Worm (Caenorhabditis elegans) whole organism, young adult: ENCODE measurements around the gene noca-2.

ENCODE experiments used
- F39B2.1 ChIP-seq: fragments of 200-800 bp; sonication (Bioruptor generic); IDR thresholded peaks from 2 replicates; pipeline ENCODE4 v1.3.6; 2022; ENCODE audit warnings: missing genetic modification reagents, missing genetic modification characterization, missing compliant biosample characterization
- F57A8.1 ChIP-seq: fragments of 200-800 bp; sonication (Bioruptor generic); optimal IDR thresholded peaks from 2 replicates; lab custom pipeline; 2018; ENCODE audit warnings: mild to moderate bottlenecking, missing genetic modification characterization, moderate library complexity, missing compliant biosample characterization
- Y53G8AR.9 ChIP-seq: fragments of 200-800 bp; sonication (Bioruptor generic); conservative IDR thresholded peaks from 2 replicates; pipeline ENCODE4 v1.3.6; 2022; ENCODE audit warnings: missing genetic modification reagents, missing genetic modification characterization, missing compliant biosample characterization
- Y56A3A.18 ChIP-seq: fragments of 200-800 bp; sonication (Bioruptor generic); IDR thresholded peaks from 2 replicates; pipeline ENCODE4 v1.3.6; 2022; ENCODE audit warnings: missing genetic modification reagents, missing genetic modification characterization, missing compliant biosample characterization
- athp-1 ChIP-seq: sonication (generic microtip); optimal IDR thresholded peaks from 2 replicates; lab custom pipeline; 2017; ENCODE audit warnings: mild to moderate bottlenecking, missing genetic modification characterization, missing compliant biosample characterization
- attf-3 ChIP-seq: fragments of 200-800 bp; sonication (Bioruptor generic); conservative IDR thresholded peaks from 2 replicates; pipeline ENCODE4 v1.3.6; 2022; ENCODE audit warnings: missing genetic modification reagents, missing genetic modification characterization, missing compliant biosample characterization
- bed-2 ChIP-seq: fragments of 200-800 bp; sonication (Bioruptor generic); IDR thresholded peaks from 2 replicates; pipeline ENCODE4 v1.3.6; 2022; ENCODE audit warnings: missing genetic modification reagents, missing genetic modification characterization, missing compliant biosample characterization
- cebp-1 ChIP-seq, 2 experiments: fragments of 200-800 bp in 1 of 2; sonication (Bioruptor generic) in 1 of 2; sonication (generic microtip) in 1 of 2; IDR thresholded peaks in 1 of 2; optimal IDR thresholded peaks in 1 of 2; 2 replicates each; pipeline versions ENCODE4 v1.3.6 to Lab custom; 2017 to 2022; ENCODE audit warnings: missing compliant biosample characterization in 2 of 2, missing genetic modification characterization in 2 of 2, mild to moderate bottlenecking in 1 of 2, missing genetic modification reagents in 1 of 2, moderate library complexity in 1 of 2
- ceh-100 ChIP-seq: fragments of 200-800 bp; sonication (Bioruptor generic); IDR thresholded peaks from 2 replicates; pipeline ENCODE4 v1.3.6; 2022; ENCODE audit warnings: missing genetic modification reagents, missing genetic modification characterization, missing compliant biosample characterization
- ceh-79 ChIP-seq: sonication (generic microtip); optimal IDR thresholded peaks from 2 replicates; lab custom pipeline; 2017; ENCODE audit warnings: mild to moderate bottlenecking, missing genetic modification characterization, missing compliant biosample characterization
- ceh-91 ChIP-seq: fragments of 200-800 bp; sonication (Bioruptor generic); IDR thresholded peaks from 2 replicates; pipeline ENCODE4 v1.3.6; 2022; ENCODE audit warnings: missing genetic modification reagents, missing genetic modification characterization, missing compliant biosample characterization
- dpl-1 ChIP-seq: fragments of 150-350 bp; optimal IDR thresholded peaks from 2 replicates; lab custom pipeline; 2014; ENCODE audit warnings: missing biosample characterization, missing genetic modification reagents, missing genetic modification characterization
- ekl-4 ChIP-seq: fragments of 200-800 bp; sonication (Bioruptor generic); IDR thresholded peaks from 2 replicates; pipeline ENCODE4 v1.3.6; 2022; ENCODE audit warnings: missing genetic modification reagents, missing genetic modification characterization, missing compliant biosample characterization
- him-1 ChIP-seq: sonication (generic microtip); optimal IDR thresholded peaks from 2 replicates; lab custom pipeline; 2016; ENCODE audit warnings: missing genotype, missing genetic modification reagents, missing genetic modification characterization, missing compliant biosample characterization
- hlh-12 ChIP-seq: sonication (generic microtip); optimal IDR thresholded peaks from 2 replicates; lab custom pipeline; 2016; ENCODE audit warnings: missing genetic modification characterization, missing compliant biosample characterization
- hlh-26 ChIP-seq: fragments of 200-800 bp; sonication (Bioruptor generic); conservative IDR thresholded peaks from 2 replicates; pipeline ENCODE4 v1.3.6; 2022; ENCODE audit warnings: missing genetic modification reagents, missing genetic modification characterization, missing compliant biosample characterization
- hmg-20 ChIP-seq: fragments of 200-800 bp; sonication (Bioruptor generic); IDR thresholded peaks from 2 replicates; pipeline ENCODE4 v1.3.6; 2022; ENCODE audit warnings: missing genetic modification reagents, missing genetic modification characterization, missing compliant biosample characterization
- let-607 ChIP-seq, 2 experiments: fragments of 200-800 bp in 1 of 2; sonication (Bioruptor generic) in 1 of 2; sonication (generic microtip) in 1 of 2; optimal IDR thresholded peaks; 2 replicates each; lab custom pipeline; 2016 to 2018; ENCODE audit warnings: mild to moderate bottlenecking in 2 of 2, missing compliant biosample characterization in 2 of 2, missing genetic modification characterization in 2 of 2, moderate library complexity in 2 of 2, missing genotype in 1 of 2
- lin-35 ChIP-seq, 3 experiments: fragments of 150-350 bp in 2 of 3; sonication (generic microtip) in 1 of 3; optimal IDR thresholded peaks; 2 replicates each; lab custom pipeline; 2014 to 2018; ENCODE audit warnings: missing biosample characterization in 3 of 3, missing genetic modification characterization in 3 of 3, missing genetic modification reagents in 3 of 3
- lsy-27 ChIP-seq: sonication (generic microtip); optimal IDR thresholded peaks from 2 replicates; lab custom pipeline; 2017; ENCODE audit warnings: missing genetic modification characterization, mild to moderate bottlenecking, missing compliant biosample characterization, antibody characterized with exemption, missing genotype, borderline replicate concordance; ENCODE audit not compliant: insufficient read depth
- madf-3 ChIP-seq: fragments of 200-800 bp; sonication (Bioruptor generic); IDR thresholded peaks from 2 replicates; pipeline ENCODE4 v1.3.6; 2022; ENCODE audit warnings: missing genetic modification reagents, missing genetic modification characterization, missing compliant biosample characterization
- madf-6 ChIP-seq: fragments of 200-800 bp; sonication (Bioruptor generic); IDR thresholded peaks from 2 replicates; pipeline ENCODE4 v1.3.6; 2022; ENCODE audit warnings: missing genetic modification reagents, missing genetic modification characterization, missing compliant biosample characterization
- mel-28 ChIP-seq: sonication (generic microtip); optimal IDR thresholded peaks from 2 replicates; lab custom pipeline; 2016; ENCODE audit warnings: borderline replicate concordance, mild to moderate bottlenecking, missing genetic modification characterization, missing compliant biosample characterization
- mes-4 ChIP-seq: sonication (generic microtip); optimal IDR thresholded peaks from 2 replicates; lab custom pipeline; 2016; ENCODE audit warnings: missing genotype, missing genetic modification characterization, missing compliant biosample characterization
- mxl-1 ChIP-seq: sonication (generic microtip); optimal IDR thresholded peaks from 2 replicates; lab custom pipeline; 2016; ENCODE audit warnings: missing genetic modification characterization, missing compliant biosample characterization
- nfya-1 ChIP-seq: sonication (generic microtip); optimal IDR thresholded peaks from 2 replicates; lab custom pipeline; 2017; ENCODE audit warnings: antibody characterized with exemption, missing compliant biosample characterization, missing genetic modification characterization, borderline replicate concordance; ENCODE audit not compliant: insufficient read depth
- nfya-2 ChIP-seq: fragments of 200-800 bp; sonication (Bioruptor generic); IDR thresholded peaks from 2 replicates; pipeline ENCODE4 v1.3.6; 2022; ENCODE audit warnings: missing genetic modification reagents, missing genetic modification characterization, missing compliant biosample characterization
- nhr-120 ChIP-seq: fragments of 200-800 bp; sonication (Bioruptor generic); IDR thresholded peaks from 2 replicates; pipeline ENCODE4 v1.3.6; 2022; ENCODE audit warnings: missing genetic modification characterization, missing compliant biosample characterization
- nhr-80 ChIP-seq: sonication (generic microtip); optimal IDR thresholded peaks from 2 replicates; lab custom pipeline; 2016; ENCODE audit warnings: missing genetic modification characterization, missing compliant biosample characterization
- nhr-90 ChIP-seq: sonication (generic microtip); optimal IDR thresholded peaks from 2 replicates; lab custom pipeline; 2016; ENCODE audit warnings: missing genotype, mild to moderate bottlenecking, missing genetic modification characterization, missing compliant biosample characterization
- pha-4 ChIP-seq: fragments of 150-350 bp; sonication (generic microtip); optimal IDR thresholded peaks from 2 replicates; lab custom pipeline; 2014; ENCODE audit warnings: missing biosample characterization, missing genetic modification reagents, missing genetic modification characterization
- snpc-1.3 ChIP-seq: sonication (generic microtip); optimal IDR thresholded peaks from 2 replicates; lab custom pipeline; 2017; ENCODE audit warnings: missing genetic modification characterization, mild to moderate bottlenecking, missing compliant biosample characterization, antibody characterized with exemption, moderate library complexity, missing genotype, missing genetic modification reagents; ENCODE audit not compliant: insufficient read depth
- snpc-3.4 ChIP-seq: sonication (generic microtip); optimal IDR thresholded peaks from 2 replicates; lab custom pipeline; 2017; ENCODE audit warnings: missing genetic modification characterization, mild to moderate bottlenecking, missing compliant biosample characterization, antibody characterized with exemption, moderate library complexity, missing genotype, missing genetic modification reagents
- snpc-4 ChIP-seq, 5 experiments: fragments of 150-350 bp in 1 of 5; sonication (generic microtip) in 4 of 5; optimal IDR thresholded peaks; 2 replicates each; lab custom pipeline; 2014 to 2018; ENCODE audit warnings: missing genetic modification characterization in 5 of 5, missing biosample characterization in 3 of 5, antibody characterized with exemption in 2 of 5, mild to moderate bottlenecking in 2 of 5, missing compliant biosample characterization in 2 of 5, missing genotype in 2 of 5, moderate library complexity in 2 of 5, missing genetic modification reagents in 1 of 5
- xnd-1 ChIP-seq: sonication (generic microtip); optimal IDR thresholded peaks from 2 replicates; lab custom pipeline; 2016; ENCODE audit warnings: missing genotype, missing genetic modification reagents, missing genetic modification characterization, missing compliant biosample characterization
- zfh-2 ChIP-seq: fragments of 200-800 bp; sonication (Bioruptor generic); conservative IDR thresholded peaks from 2 replicates; pipeline ENCODE4 v1.3.6; 2022; ENCODE audit warnings: missing genetic modification reagents, missing genetic modification characterization, missing compliant biosample characterization
- ztf-26 ChIP-seq: sonication (generic microtip); optimal IDR thresholded peaks from 2 replicates; lab custom pipeline; 2017; ENCODE audit warnings: missing genetic modification characterization, missing compliant biosample characterization

Gene noca-2

ce11 chrX:11684261-11684660 lies 17.3 kb downstream of the noca-2 start, which contains the start of gene hnd-1:
Gene hnd-1, plus strand, starts transcription at chrX:11684561.
- TF ChIP-seq hmg-20 (GFP tag; lab: Robert Waterston, UW) (no peak), ceh-100 (no peak), ceh-79 (no peak), F57A8.1 (no peak), Y56A3A.18 (GFP tag; lab: Robert Waterston, UW) (no peak), zfh-2 (GFP tag; lab: Robert Waterston, UW) (no peak), mxl-1 (tag; lab: Kevin White, UChicago) (no peak), nhr-90 (tag; lab: Kevin White, UChicago) (no peak), cebp-1 (GFP tag; IDR thresholded peaks at IDR 0.05; lab: Robert Waterston, UW) (no peak), cebp-1 (tag; optimal IDR thresholded peaks at IDR 0.05; lab: Kevin White, UChicago) (no peak), lin-35 (GFP tag; optimal IDR thresholded peaks at IDR 0.05; lab: Kevin White, UChicago) (no peak), Y53G8AR.9 (GFP tag; lab: Robert Waterston, UW) (no peak), snpc-1.3 (no peak), madf-6 (GFP tag; lab: Robert Waterston, UW) (no peak), him-1 (tag; lab: Kevin White, UChicago) (no peak), pha-4 (tag; lab: Kevin White, UChicago) (no peak), ekl-4 (no peak)

- TF ChIP-seq lin-35 (GFP tag; optimal IDR thresholded peaks at IDR 0.05; lab: Kevin White, UChicago) (no peak), madf-6 (GFP tag; lab: Robert Waterston, UW) (no peak), mel-28 (tag; lab: Kevin White, UChicago) (no peak), snpc-4 (GFP tag; optimal IDR thresholded peaks at IDR 0.05; lab: Kevin White, UChicago) (no peak), snpc-4 (tag; optimal IDR thresholded peaks at IDR 0.05; lab: Kevin White, UChicago) (no peak), mes-4 (tag; lab: Kevin White, UChicago) (no peak), nhr-90 (tag; lab: Kevin White, UChicago) (no peak), snpc-3.4 (tag; lab: Kevin White, UChicago) (no peak), F39B2.1 (no peak), nfya-1 (no peak), hmg-20 (GFP tag; lab: Robert Waterston, UW) (no peak), nhr-120 (GFP tag; lab: Robert Waterston, UW) (no peak), hlh-26 (GFP tag; lab: Robert Waterston, UW) (no peak), bed-2 (no peak)
- TF ChIP-seq, all 124 proteins: peak for 0
Observed at ce11 chrX:11687836-11688319, 21.0 kb downstream of the noca-2 start, which contains the start of gene C44C10.7. Gene C44C10.7, minus strand, starts transcription at chrX:11688269.

- TF ChIP-seq ceh-79 (no peak), lsy-27 (tag; lab: Kevin White, UChicago) (no peak), Y53G8AR.9 (GFP tag; lab: Robert Waterston, UW) (no peak), xnd-1 (tag; lab: Kevin White, UChicago) (no peak), ceh-91 (GFP tag; lab: Robert Waterston, UW) (no peak), nfya-2 (GFP tag; lab: Robert Waterston, UW) (no peak), hlh-26 (GFP tag; lab: Robert Waterston, UW) (no peak), let-607 (tag; optimal IDR thresholded peaks at IDR 0.05; lab: Kevin White, UChicago) (no peak), ceh-100 (no peak), Y56A3A.18 (GFP tag; lab: Robert Waterston, UW) (no peak), dpl-1 (GFP tag; lab: Kevin White, UChicago) (no peak), hlh-12 (tag; lab: Kevin White, UChicago) (no peak), madf-3 (GFP tag; lab: Robert Waterston, UW) (no peak), attf-3 (no peak), athp-1 (tag; lab: Kevin White, UChicago) (no peak), nhr-80 (tag; lab: Kevin White, UChicago) (no peak), ztf-26 (tag; lab: Kevin White, UChicago) (no peak)
Observed at ce11 chrX:11690014-11690591, 23.2 kb downstream of the noca-2 start, which contains the start of the genes C44C10.10 and C44C10.5. Gene C44C10.10, plus strand, starts transcription at chrX:11690314. Gene C44C10.5, plus strand, starts transcription at chrX:11690541.
